Worm (Caenorhabditis elegans): ENCODE measurements around the gene T05H4.3.

ce11 chrV:6458302-6458998, 16.3 kb downstream of the T05H4.3 start:
- TF ChIP-seq ceh-36 (tag; optimal IDR thresholded peaks at IDR 0.05) (no peak), hmbx-1 (tag; optimal IDR thresholded peaks at IDR 0.05) (no peak), flt-1 (GFP tag; IDR thresholded peaks at IDR 0.05) (no peak), tbx-37 (GFP tag; conservative IDR thresholded peaks at IDR 0.05) (no peak), B0310.2 (tag; optimal IDR thresholded peaks at IDR 0.05) (no peak), pes-1 (GFP tag; IDR thresholded peaks at IDR 0.05) (no peak), ets-7 (tag; optimal IDR thresholded peaks at IDR 0.05) (no peak), ama-1 (optimal IDR thresholded peaks at IDR 0.05) (no peak), ceh-13 (GFP tag; optimal IDR thresholded peaks at IDR 0.05) (no peak)
